Worm (Caenorhabditis elegans): ENCODE data around the gene Y55D5A.3.

DNA sequence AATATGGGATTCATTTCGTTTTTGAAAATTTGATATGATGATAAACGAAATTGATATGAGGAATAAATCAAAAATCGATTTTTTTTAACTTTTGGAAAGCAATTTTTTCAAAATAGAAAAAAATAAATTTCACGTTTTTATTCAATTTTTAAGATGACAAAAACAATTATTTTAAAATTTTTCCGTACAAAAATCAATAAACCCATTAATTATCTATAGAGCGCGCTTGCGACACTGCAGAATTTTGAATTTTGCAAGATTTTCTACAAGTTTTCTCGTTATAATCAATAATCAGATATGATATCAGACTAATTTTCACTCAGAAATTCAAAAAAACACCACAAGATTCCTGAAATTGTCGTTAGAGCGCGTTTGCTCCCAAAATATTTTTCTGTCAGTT lies 31.6 kb downstream of the Y55D5A.3 start, which contains the start of gene R10F2.6:
- TF ChIP-seq ztf-4 (tag; optimal IDR thresholded peaks at IDR 0.05) (no peak), fkh-10 (GFP tag; optimal IDR thresholded peaks at IDR 0.05) (no peak), aha-1 (tag; optimal IDR thresholded peaks at IDR 0.05) (no peak), nhr-77 (tag; optimal IDR thresholded peaks at IDR 0.05) (no peak), blmp-1 (tag; optimal IDR thresholded peaks at IDR 0.05) (no peak), hlh-17 (GFP tag; optimal IDR thresholded peaks at IDR 0.05; ENCODE audit: borderline replicate concordance) (no peak), fos-1 (tag; optimal IDR thresholded peaks at IDR 0.05) (no peak), lin-39 (tag; optimal IDR thresholded peaks at IDR 0.05) (no peak), grh-1 (GFP tag; IDR thresholded peaks at IDR 0.05) (no peak), nhr-11 (tag; optimal IDR thresholded peaks at IDR 0.05) (no peak), elt-2 (tag; optimal IDR thresholded peaks at IDR 0.05) (no peak), elt-3 (tag; optimal IDR thresholded peaks at IDR 0.05) (no peak), nhr-12 (tag; optimal IDR thresholded peaks at IDR 0.05) (no peak)
